Fruit fly (Drosophila melanogaster) whole organism, embryonic: ENCODE results near the gene dpr2.
A peak's percentile ranks its signal among the peaks of the same experiment; 100 is the strongest.

Experiments used
- Adf1 ChIP-seq: fragments of 200-800 bp; sonication (Bioruptor generic); IDR thresholded peaks from 2 replicates; pipeline ENCODE4 v1.3.6; 2022; ENCODE audit warnings: missing biosample characterization, missing genetic modification characterization
- Atf3 ChIP-seq: fragments of 200-800 bp; sonication (Bioruptor generic); optimal IDR thresholded peaks from 3 replicates; lab custom pipeline; 2016; ENCODE audit warnings: missing biosample characterization, missing genetic modification characterization
- BtbVII ChIP-seq: fragments of 200-800 bp; sonication (Bioruptor generic); optimal IDR thresholded peaks from 3 replicates; lab custom pipeline; 2017; ENCODE audit warnings: missing biosample characterization, mild to moderate bottlenecking, missing genetic modification characterization
- CG10565 ChIP-seq: fragments of 200-800 bp; sonication (Bioruptor generic); optimal IDR thresholded peaks from 3 replicates; lab custom pipeline; 2016; ENCODE audit warnings: missing biosample characterization, mild to moderate bottlenecking, missing genetic modification characterization
- CG11723 ChIP-seq: fragments of 200-800 bp; sonication (Bioruptor generic); optimal IDR thresholded peaks from 2 replicates; lab custom pipeline; 2017; ENCODE audit warnings: missing biosample characterization, mild to moderate bottlenecking, missing genetic modification characterization
- CG12236 ChIP-seq: fragments of 200-800 bp; sonication (Bioruptor generic); optimal IDR thresholded peaks from 2 replicates; lab custom pipeline; 2016; ENCODE audit warnings: missing biosample characterization, missing genetic modification characterization
- CG13123 ChIP-seq: fragments of 200-800 bp; sonication (Bioruptor generic); optimal IDR thresholded peaks from 2 replicates; lab custom pipeline; 2016; ENCODE audit warnings: missing biosample characterization, missing genetic modification characterization
- CG13775 ChIP-seq: fragments of 200-800 bp; sonication (Bioruptor generic); optimal IDR thresholded peaks from 3 replicates; lab custom pipeline; 2017; ENCODE audit warnings: missing biosample characterization, mild to moderate bottlenecking, missing genetic modification characterization
- CG14014 ChIP-seq: fragments of 200-800 bp; sonication (Bioruptor generic); IDR thresholded peaks from 2 replicates; pipeline ENCODE4 v1.3.6; 2022; ENCODE audit warnings: missing biosample characterization, missing genetic modification characterization
- CG14710 ChIP-seq: fragments of 200-800 bp; sonication (Bioruptor generic); optimal IDR thresholded peaks from 3 replicates; lab custom pipeline; 2019; ENCODE audit warnings: missing biosample characterization, mild to moderate bottlenecking, missing genetic modification characterization, moderate library complexity
- CG15073 ChIP-seq: fragments of 200-800 bp; sonication (Bioruptor generic); optimal IDR thresholded peaks from 2 replicates; lab custom pipeline; 2016; ENCODE audit warnings: missing biosample characterization, missing genetic modification characterization
- CG15479 ChIP-seq: fragments of 200-800 bp; sonication (Bioruptor generic); optimal IDR thresholded peaks from 3 replicates; lab custom pipeline; 2019; ENCODE audit warnings: missing biosample characterization, mild to moderate bottlenecking, missing genetic modification characterization, moderate library complexity
- CG1647 ChIP-seq: fragments of 200-800 bp; sonication (Bioruptor generic); optimal IDR thresholded peaks from 3 replicates; lab custom pipeline; 2016; ENCODE audit warnings: missing biosample characterization, missing genetic modification characterization
- CG16813 ChIP-seq: fragments of 200-800 bp; sonication (Bioruptor generic); IDR thresholded peaks from 3 replicates; pipeline ENCODE4 v1.3.6; 2022; ENCODE audit warnings: missing biosample characterization, missing genetic modification characterization; ENCODE audit not compliant: partially characterized antibody
- CG17359 ChIP-seq: fragments of 200-800 bp; sonication (Bioruptor generic); optimal IDR thresholded peaks from 3 replicates; lab custom pipeline; 2018; ENCODE audit warnings: missing biosample characterization, mild to moderate bottlenecking, missing genetic modification characterization, moderate library complexity
- CG17385 ChIP-seq: fragments of 200-800 bp; sonication (Bioruptor generic); optimal IDR thresholded peaks from 3 replicates; lab custom pipeline; 2018; ENCODE audit warnings: missing biosample characterization, mild to moderate bottlenecking, missing genetic modification characterization
- CG18476 ChIP-seq: fragments of 200-800 bp; sonication (Bioruptor generic); optimal IDR thresholded peaks from 2 replicates; lab custom pipeline; 2016; ENCODE audit warnings: missing biosample characterization, mild to moderate bottlenecking, missing genetic modification characterization
- CG2199 ChIP-seq: fragments of 200-800 bp; sonication (Bioruptor generic); IDR thresholded peaks from 3 replicates; pipeline ENCODE4 v1.3.6; 2022; ENCODE audit warnings: missing biosample characterization, missing genetic modification characterization
- CG2712 ChIP-seq: fragments of 200-800 bp; optimal IDR thresholded peaks from 3 replicates; lab custom pipeline; 2019; ENCODE audit warnings: missing biosample characterization, mild to moderate bottlenecking, missing genetic modification characterization, moderate library complexity
- CG2889 ChIP-seq: fragments of 200-800 bp; sonication (Bioruptor generic); IDR thresholded peaks from 3 replicates; pipeline ENCODE4 v1.3.6; 2022; ENCODE audit warnings: missing biosample characterization, missing genetic modification characterization
- CG30020 ChIP-seq: fragments of 200-800 bp; optimal IDR thresholded peaks from 2 replicates; lab custom pipeline; 2019; ENCODE audit warnings: missing biosample characterization, mild to moderate bottlenecking, missing genetic modification characterization, moderate library complexity
- CG31388 ChIP-seq: fragments of 200-800 bp; sonication (Bioruptor generic); optimal IDR thresholded peaks from 2 replicates; lab custom pipeline; 2016; ENCODE audit warnings: missing biosample characterization, missing genetic modification characterization
- CG31441 ChIP-seq: fragments of 200-800 bp; sonication (Bioruptor generic); IDR thresholded peaks from 2 replicates; pipeline ENCODE4 v1.3.6; 2022; ENCODE audit warnings: missing biosample characterization, missing genetic modification characterization
- CG32772 ChIP-seq: fragments of 200-800 bp; sonication (Bioruptor generic); IDR thresholded peaks from 2 replicates; pipeline ENCODE4 v1.3.6; 2022; ENCODE audit warnings: missing biosample characterization, missing genetic modification characterization
- CG4328 ChIP-seq: fragments of 200-800 bp; sonication (Bioruptor generic); optimal IDR thresholded peaks from 3 replicates; lab custom pipeline; 2017; ENCODE audit warnings: missing biosample characterization, missing genetic modification reagents, missing genetic modification characterization
- CG6765 ChIP-seq: fragments of 200-800 bp; sonication (Bioruptor generic); optimal IDR thresholded peaks from 3 replicates; lab custom pipeline; 2017; ENCODE audit warnings: missing biosample characterization, mild to moderate bottlenecking, missing genetic modification characterization
- CG6791 ChIP-seq: fragments of 200-800 bp; sonication (Bioruptor generic); IDR thresholded peaks from 3 replicates; pipeline ENCODE4 v1.3.6; 2022; ENCODE audit warnings: missing biosample characterization, missing genetic modification characterization; ENCODE audit not compliant: partially characterized antibody
- CG7357 ChIP-seq: fragments of 200-800 bp; sonication (Bioruptor generic); IDR thresholded peaks from 3 replicates; pipeline ENCODE4 v1.3.6; 2022; ENCODE audit warnings: missing biosample characterization, missing genetic modification characterization
- CoRest ChIP-seq: fragments of 200-800 bp; sonication (Bioruptor generic); optimal IDR thresholded peaks from 3 replicates; lab custom pipeline; 2018; ENCODE audit warnings: missing biosample characterization, mild to moderate bottlenecking, missing genetic modification characterization, moderate library complexity
- D19B ChIP-seq: fragments of 200-800 bp; sonication (Bioruptor generic); optimal IDR thresholded peaks from 2 replicates; lab custom pipeline; 2017; ENCODE audit warnings: missing biosample characterization, mild to moderate bottlenecking, missing genetic modification characterization
- Dip2 ChIP-seq: fragments of 200-800 bp; sonication (Bioruptor generic); IDR thresholded peaks from 2 replicates; pipeline ENCODE4 v1.3.6; 2022; ENCODE audit warnings: missing biosample characterization, missing genetic modification characterization
- Dref ChIP-seq: fragments of 200-800 bp; sonication (Bioruptor generic); IDR thresholded peaks from 2 replicates; pipeline ENCODE4 v1.3.6; 2022; ENCODE audit warnings: missing biosample characterization, missing genetic modification characterization
- Hr51 ChIP-seq, 2 experiments: fragments of 200-800 bp; sonication (Bioruptor generic); optimal IDR thresholded peaks; 2 replicates in 1 of 2; 3 replicates in 1 of 2; lab custom pipeline; 2016 to 2018; ENCODE audit warnings: missing biosample characterization in 2 of 2, missing genetic modification characterization in 2 of 2, mild to moderate bottlenecking in 1 of 2, moderate library complexity in 1 of 2
- Kr ChIP-seq: fragments of 200-800 bp; sonication (Bioruptor generic); optimal IDR thresholded peaks from 2 replicates; lab custom pipeline; 2017; ENCODE audit warnings: missing biosample characterization, mild to moderate bottlenecking, missing genetic modification characterization
- MBD-R2 ChIP-seq: fragments of 200-800 bp; sonication (Bioruptor generic); IDR thresholded peaks from 2 replicates; pipeline ENCODE4 v1.3.6; 2022; ENCODE audit warnings: missing biosample characterization, missing genetic modification characterization
- Mad ChIP-seq: fragments of 200-800 bp; sonication (Bioruptor generic); optimal IDR thresholded peaks from 2 replicates; lab custom pipeline; 2016; ENCODE audit warnings: missing biosample characterization, missing genetic modification characterization
- Max ChIP-seq: fragments of 200-800 bp; sonication (Bioruptor generic); optimal IDR thresholded peaks from 2 replicates; lab custom pipeline; 2016; ENCODE audit warnings: missing biosample characterization, mild to moderate bottlenecking, missing genetic modification characterization
- Ravus ChIP-seq: fragments of 200-800 bp; sonication (Bioruptor generic); IDR thresholded peaks from 2 replicates; pipeline ENCODE4 v1.3.6; 2022; ENCODE audit warnings: missing biosample characterization, missing genetic modification characterization
- Rx ChIP-seq: fragments of 200-800 bp; sonication (Bioruptor generic); IDR thresholded peaks from 2 replicates; pipeline ENCODE4 v1.3.6; 2022; ENCODE audit warnings: missing biosample characterization, missing genetic modification characterization
- Scr ChIP-seq: fragments of 200-800 bp; sonication (Bioruptor generic); IDR thresholded peaks from 2 replicates; pipeline ENCODE4 v1.3.6; 2022; ENCODE audit warnings: missing biosample characterization, missing genetic modification characterization; ENCODE audit not compliant: partially characterized antibody
- crp ChIP-seq, 2 experiments: fragments of 200-800 bp; sonication (Bioruptor generic); optimal IDR thresholded peaks; 2 replicates in 1 of 2; 3 replicates in 1 of 2; lab custom pipeline; 2017; ENCODE audit warnings: missing biosample characterization in 2 of 2, missing genetic modification characterization in 2 of 2, mild to moderate bottlenecking in 1 of 2, moderate library complexity in 1 of 2
- eyg ChIP-seq: fragments of 200-800 bp; sonication (Bioruptor generic); optimal IDR thresholded peaks from 3 replicates; lab custom pipeline; 2016; ENCODE audit warnings: missing biosample characterization, missing genetic modification characterization
- fru ChIP-seq: fragments of >200 bp; optimal IDR thresholded peaks from 2 replicates; lab custom pipeline; 2017
- gce ChIP-seq: fragments of 200-800 bp; sonication (Bioruptor generic); IDR thresholded peaks from 3 replicates; pipeline ENCODE4 v1.3.6; 2022; ENCODE audit warnings: missing biosample characterization, missing genetic modification characterization
- gfzf ChIP-seq: fragments of 200-800 bp; sonication (Bioruptor generic); optimal IDR thresholded peaks from 2 replicates; lab custom pipeline; 2016; ENCODE audit warnings: missing biosample characterization, mild to moderate bottlenecking, missing genetic modification characterization, moderate library complexity
- jing ChIP-seq: fragments of 200-800 bp; sonication (Bioruptor generic); optimal IDR thresholded peaks from 2 replicates; lab custom pipeline; 2018; ENCODE audit warnings: missing biosample characterization, mild to moderate bottlenecking, missing genetic modification characterization
- nmo ChIP-seq: fragments of 200-800 bp; sonication (Bioruptor generic); optimal IDR thresholded peaks from 2 replicates; lab custom pipeline; 2018; ENCODE audit warnings: missing biosample characterization, mild to moderate bottlenecking, missing genetic modification characterization, moderate library complexity
- pum ChIP-seq: fragments of 200-800 bp; sonication (Bioruptor generic); optimal IDR thresholded peaks from 2 replicates; lab custom pipeline; 2016; ENCODE audit warnings: missing biosample characterization, missing genetic modification characterization
- rib ChIP-seq: fragments of 200-800 bp; sonication (Bioruptor generic); IDR thresholded peaks from 2 replicates; pipeline ENCODE4 v1.3.6; 2022; ENCODE audit warnings: missing biosample characterization, missing genetic modification characterization
- slbo ChIP-seq: fragments of 200-800 bp; sonication (Bioruptor generic); IDR thresholded peaks from 2 replicates; pipeline ENCODE4 v1.3.6; 2022; ENCODE audit warnings: missing biosample characterization, missing genetic modification characterization
- stc ChIP-seq: fragments of 200-800 bp; sonication (Bioruptor generic); IDR thresholded peaks from 2 replicates; pipeline ENCODE4 v1.3.6; 2022; ENCODE audit warnings: missing biosample characterization, missing genetic modification characterization
- tap ChIP-seq: fragments of 200-800 bp; optimal IDR thresholded peaks from 3 replicates; lab custom pipeline; 2019; ENCODE audit warnings: missing biosample characterization, mild to moderate bottlenecking, missing genetic modification characterization, moderate library complexity

The dpr2 gene

dm6 chr2L:10970134-10970533, 6.2 kb upstream of the dpr2 start, which contains the start of the genes Tmem214 and YL-1:
Gene Tmem214 (minus strand): TSS chr2L:10970275.
Gene YL-1 (plus strand): TSS chr2L:10970443.
- TF ChIP-seq CG11723 (GFP tag; lab: Kevin White, UChicago) (no peak), CG7357 (GFP tag; lab: Robert Waterston, UW) (no peak), CG31388 (GFP tag; lab: Kevin White, UChicago) (no peak), rib (GFP tag; lab: Robert Waterston, UW) (no peak), CG6791 (GFP tag; lab: Robert Waterston, UW) (peak; percentile 37; the same call in 1 of the 3 replicates), CG14710 (tag; lab: Kevin White, UChicago) (peak; percentile 64), Kr (GFP tag; lab: Kevin White, UChicago) (no peak), Dip2 (GFP tag; lab: Robert Waterston, UW) (no peak), jing (GFP tag; lab: Kevin White, UChicago) (no peak), gfzf (GFP tag; lab: Kevin White, UChicago) (peak; percentile 81), CG17359 (no peak), CG2889 (GFP tag; lab: Robert Waterston, UW) (no peak), CG15073 (GFP tag; lab: Kevin White, UChicago) (no peak), CG15479 (no peak), Adf1 (GFP tag; lab: Robert Waterston, UW) (no peak), D19B (no peak), CG32772 (GFP tag; lab: Robert Waterston, UW) (no peak), slbo (no peak), Scr (GFP tag; lab: Robert Waterston, UW) (peak; percentile 69), CG2712 (tag; lab: Kevin White, UChicago) (peak; percentile 44), CG17385 (no peak), CG13775 (no peak), gce (no peak), stc (GFP tag; lab: Robert Waterston, UW) (no peak), CG30020 (tag; lab: Kevin White, UChicago) (peak; percentile 53), CG2199 (GFP tag; lab: Robert Waterston, UW) (no peak), CG12236 (GFP tag; lab: Kevin White, UChicago) (no peak), Atf3 (no peak), Ravus (GFP tag; lab: Robert Waterston, UW) (no peak), Hr51 (GFP tag; optimal IDR thresholded peaks at IDR 0.05; lab: Kevin White, UChicago) (no peak), fru (lab: Kevin White, UChicago) (no peak), Rx (no peak), MBD-R2 (GFP tag; lab: Robert Waterston, UW) (peak; percentile 87), Mad (peak; percentile 21), nmo (GFP tag; lab: Kevin White, UChicago) (peak; percentile 68), tap (tag; lab: Kevin White, UChicago) (no peak), CG6765 (GFP tag; lab: Kevin White, UChicago) (no peak), Dref (no peak; the same call in 1 of the 2 replicates), BtbVII (GFP tag; lab: Kevin White, UChicago) (no peak), CG1647 (GFP tag; lab: Kevin White, UChicago) (no peak), CG4328 (GFP tag; lab: Kevin White, UChicago) (no peak), crp (GFP tag; optimal IDR thresholded peaks at IDR 0.05; lab: Kevin White, UChicago) (no peak), Max (peak; percentile 38), CG16813 (GFP tag; lab: Robert Waterston, UW) (peak; percentile 58), CG18476 (GFP tag; lab: Kevin White, UChicago) (no peak), CG14014 (no peak), eyg (no peak), pum (GFP tag; lab: Kevin White, UChicago) (no peak), CG10565 (GFP tag; lab: Kevin White, UChicago) (no peak), CoRest (peak; percentile 28), CG31441 (0 out of 2 replicates have a peak, but pooled peaks have one; percentile 9), CG13123 (GFP tag; lab: Kevin White, UChicago) (no peak)
